Worm (Caenorhabditis elegans): ENCODE data around the gene F26H11.4.

- no peak for TF ChIP-seq pes-1 (GFP tag; IDR thresholded peaks at IDR 0.05)
- no peak for TF ChIP-seq ama-1 (optimal IDR thresholded peaks at IDR 0.05)
- no peak for TF ChIP-seq ceh-13 (GFP tag; optimal IDR thresholded peaks at IDR 0.05)
- no peak for TF ChIP-seq tra-4 (tag; optimal IDR thresholded peaks at IDR 0.05)
- no peak for TF ChIP-seq hmbx-1 (tag; optimal IDR thresholded peaks at IDR 0.05)
- TF ChIP-seq ceh-36 (tag; optimal IDR thresholded peaks at IDR 0.05): no peak
- TF ChIP-seq B0310.2 (tag; optimal IDR thresholded peaks at IDR 0.05): no peak
- TF ChIP-seq tbx-11 (GFP tag; IDR thresholded peaks at IDR 0.05): no peak
- no peak for TF ChIP-seq flt-1 (GFP tag; IDR thresholded peaks at IDR 0.05)
- no peak for TF ChIP-seq ets-7 (tag; optimal IDR thresholded peaks at IDR 0.05)
Measured at ce11 chrII:14393766-14394165, 14.6 kb upstream of the F26H11.4 start.

Data from whole organism, early embryonic.